Worm (Caenorhabditis elegans): ENCODE results near the gene utp-20.

utp-20 gene

ce11 chrII:6588605-6589292 lies 52.6 kb downstream of the utp-20 start, which contains the start of gene icd-1 (continued):
- TF ChIP-seq pqm-1 (tag; optimal IDR thresholded peaks at IDR 0.05) (peak; percentile 66), egl-27 (tag; optimal IDR thresholded peaks at IDR 0.05) (peak; percentile 86), elt-1 (tag; optimal IDR thresholded peaks at IDR 0.05) (peak; percentile 58), nhr-25 (tag; optimal IDR thresholded peaks at IDR 0.05) (peak; percentile 94)

ce11 chrII:6589408-6589807 lies 53.2 kb downstream of the utp-20 start, which contains the start of gene vps-32.1:
Gene vps-32.1, plus strand, starts transcription at chrII:6589708.
- TF ChIP-seq nhr-28 (tag; optimal IDR thresholded peaks at IDR 0.05): no peak
- no peak for TF ChIP-seq skn-1 (tag; optimal IDR thresholded peaks at IDR 0.05)
- TF ChIP-seq ZK546.5 (tag; optimal IDR thresholded peaks at IDR 0.05): no peak
- TF ChIP-seq elt-1 (tag; optimal IDR thresholded peaks at IDR 0.05): no peak
- TF ChIP-seq nhr-67 (tag; optimal IDR thresholded peaks at IDR 0.05): no peak
- TF ChIP-seq pha-4 (tag; optimal IDR thresholded peaks at IDR 0.05): peak; percentile 21
- no peak for TF ChIP-seq nhr-43 (tag; optimal IDR thresholded peaks at IDR 0.05; ENCODE audit: poor library complexity, severe bottlenecking)
- no peak for TF ChIP-seq nhr-12 (tag; optimal IDR thresholded peaks at IDR 0.05)
- TF ChIP-seq daf-12 (tag; optimal IDR thresholded peaks at IDR 0.05): no peak
- TF ChIP-seq pqm-1 (tag; optimal IDR thresholded peaks at IDR 0.05): peak; percentile 49
- no peak for TF ChIP-seq aly-2 (tag; optimal IDR thresholded peaks at IDR 0.05)
- TF ChIP-seq nhr-76 (tag; optimal IDR thresholded peaks at IDR 0.05): no peak
- peak; percentile 19 for TF ChIP-seq fos-1 (tag; optimal IDR thresholded peaks at IDR 0.05)
- no peak for TF ChIP-seq unc-39 (tag; optimal IDR thresholded peaks at IDR 0.05)
- TF ChIP-seq fkh-2 (tag; optimal IDR thresholded peaks at IDR 0.05): no peak
- no peak for TF ChIP-seq hmg-11 (tag; optimal IDR thresholded peaks at IDR 0.05)
- TF ChIP-seq nhr-77 (tag; optimal IDR thresholded peaks at IDR 0.05): no peak
- no peak for TF ChIP-seq ceh-9 (tag; optimal IDR thresholded peaks at IDR 0.05)
- no peak for TF ChIP-seq egl-27 (tag; optimal IDR thresholded peaks at IDR 0.05)

ce11 chrII:6591000-6591399 lies 54.8 kb downstream of the utp-20 start:
- TF ChIP-seq lsy-12 (tag; optimal IDR thresholded peaks at IDR 0.05) (no peak), sea-2 (GFP tag; optimal IDR thresholded peaks at IDR 0.05) (no peak), ceh-16 (tag; optimal IDR thresholded peaks at IDR 0.05) (no peak), mdl-1 (tag; optimal IDR thresholded peaks at IDR 0.05) (no peak), ztf-11 (tag; optimal IDR thresholded peaks at IDR 0.05) (no peak), ama-1 (optimal IDR thresholded peaks at IDR 0.05) (peak; percentile 70)

- TF ChIP-seq nhr-11 (tag; optimal IDR thresholded peaks at IDR 0.05): no peak
- TF ChIP-seq egl-5 (tag; optimal IDR thresholded peaks at IDR 0.05): no peak
- no peak for TF ChIP-seq R02D3.7 (tag; optimal IDR thresholded peaks at IDR 0.05)
- TF ChIP-seq zag-1 (tag; optimal IDR thresholded peaks at IDR 0.05): no peak
- TF ChIP-seq lin-15B (tag; optimal IDR thresholded peaks at IDR 0.05): no peak
- no peak for TF ChIP-seq unc-39 (tag; optimal IDR thresholded peaks at IDR 0.05)
- TF ChIP-seq jun-1 (tag; optimal IDR thresholded peaks at IDR 0.05): no peak
- no peak for TF ChIP-seq nfya-1 (tag; optimal IDR thresholded peaks at IDR 0.05; ENCODE audit: insufficient read depth)
- no peak for TF ChIP-seq daf-12 (tag; optimal IDR thresholded peaks at IDR 0.05)
- no peak for TF ChIP-seq nhr-23 (tag; optimal IDR thresholded peaks at IDR 0.05)
- TF ChIP-seq snpc-4 (tag; optimal IDR thresholded peaks at IDR 0.05): no peak
- TF ChIP-seq unc-62 (GFP tag; optimal IDR thresholded peaks at IDR 0.05): no peak
- TF ChIP-seq ceh-16 (tag; optimal IDR thresholded peaks at IDR 0.05): no peak
- TF ChIP-seq nhr-77 (tag; optimal IDR thresholded peaks at IDR 0.05): no peak
- no peak for TF ChIP-seq nhr-237 (tag; optimal IDR thresholded peaks at IDR 0.05)
- TF ChIP-seq lsy-12 (tag; optimal IDR thresholded peaks at IDR 0.05): no peak
- no peak for TF ChIP-seq ama-1 (optimal IDR thresholded peaks at IDR 0.05)
- no peak for TF ChIP-seq nhr-25 (tag; optimal IDR thresholded peaks at IDR 0.05)
- no peak for TF ChIP-seq ztf-11 (tag; optimal IDR thresholded peaks at IDR 0.05)
Measured at ce11 chrII:6592251-6592650, 56.1 kb downstream of the utp-20 start, which contains the start of gene C56C10.9. Gene C56C10.9, minus strand, starts transcription at chrII:6592351.

All from whole organism, L3 larva.